Worm (Caenorhabditis elegans) whole organism, L4 larva: Measurements from ENCODE around the gene srbc-20.

ENCODE experiments used
- F10B5.3 ChIP-seq: sonication (generic microtip); optimal IDR thresholded peaks from 2 replicates; lab custom pipeline; 2016; ENCODE audit warnings: mild to moderate bottlenecking, missing genetic modification characterization, missing compliant biosample characterization
- F37D6.2 ChIP-seq: sonication (generic microtip); optimal IDR thresholded peaks from 2 replicates; lab custom pipeline; 2016; ENCODE audit warnings: mild to moderate bottlenecking, missing genetic modification characterization, missing compliant biosample characterization
- F44E2.7 ChIP-seq: fragments of 200-800 bp; sonication (Bioruptor generic); IDR thresholded peaks from 2 replicates; pipeline ENCODE4 v2.1.2; 2022; ENCODE audit warnings: missing genetic modification characterization, missing compliant biosample characterization
- F49E8.2 ChIP-seq: sonication (generic microtip); optimal IDR thresholded peaks from 2 replicates; lab custom pipeline; 2016; ENCODE audit warnings: missing compliant biosample characterization, mild to moderate bottlenecking, missing genetic modification characterization, borderline replicate concordance
- R02D3.7 ChIP-seq: fragments of 150-350 bp; sonication (generic microtip); optimal IDR thresholded peaks from 3 replicates; lab custom pipeline; 2014; ENCODE audit warnings: missing biosample characterization, missing genetic modification characterization
- Y48G9A.11 ChIP-seq: fragments of 200-800 bp; sonication (Bioruptor generic); IDR thresholded peaks from 2 replicates; pipeline ENCODE4 v1.3.6; 2022; ENCODE audit warnings: missing genetic modification reagents, missing genetic modification characterization, missing compliant biosample characterization
- Y5F2A.4 ChIP-seq: fragments of 200-800 bp; sonication (Bioruptor generic); optimal IDR thresholded peaks from 2 replicates; lab custom pipeline; 2018; ENCODE audit warnings: mild to moderate bottlenecking, missing genetic modification characterization, missing compliant biosample characterization
- aly-2 ChIP-seq: sonication (generic microtip); optimal IDR thresholded peaks from 2 replicates; lab custom pipeline; 2018; ENCODE audit warnings: missing biosample characterization, missing genetic modification characterization
- ama-1 ChIP-seq: fragments of 150-350 bp; optimal IDR thresholded peaks from 2 replicates; lab custom pipeline; 2014; ENCODE audit warnings: inconsistent platforms, mixed read lengths
- arid-1 ChIP-seq: fragments of 200-800 bp; sonication (Bioruptor generic); conservative IDR thresholded peaks from 2 replicates; pipeline ENCODE4 v1.3.6; 2022; ENCODE audit warnings: missing genetic modification reagents, missing genetic modification characterization, missing compliant biosample characterization
- ceh-32 ChIP-seq: sonication (generic microtip); optimal IDR thresholded peaks from 2 replicates; lab custom pipeline; 2016; ENCODE audit warnings: mild to moderate bottlenecking, missing genetic modification characterization, missing compliant biosample characterization; ENCODE audit not compliant: poor library complexity
- ces-1 ChIP-seq: fragments of 150-350 bp; sonication (generic microtip); optimal IDR thresholded peaks from 4 replicates; lab custom pipeline; 2014; ENCODE audit warnings: missing biosample characterization, missing genetic modification reagents, missing genetic modification characterization
- daf-19 ChIP-seq: fragments of 200-800 bp; sonication (Bioruptor generic); conservative IDR thresholded peaks from 2 replicates; pipeline ENCODE4 v1.3.6; 2022; ENCODE audit warnings: missing genetic modification characterization, missing compliant biosample characterization
- dmd-6 ChIP-seq: fragments of 200-800 bp; sonication (Bioruptor generic); IDR thresholded peaks from 2 replicates; pipeline ENCODE4 v1.3.6; 2022; ENCODE audit warnings: missing genetic modification reagents, missing genetic modification characterization, missing compliant biosample characterization
- egl-43 ChIP-seq: fragments of 200-800 bp; sonication (Bioruptor generic); IDR thresholded peaks from 2 replicates; pipeline ENCODE4 v1.3.6; 2022; ENCODE audit warnings: missing genetic modification reagents, missing genetic modification characterization, missing compliant biosample characterization
- fkh-10 ChIP-seq: fragments of 150-350 bp; optimal IDR thresholded peaks from 2 replicates; lab custom pipeline; 2014; ENCODE audit warnings: missing biosample characterization, missing genetic modification reagents, missing genetic modification characterization
- fos-1 ChIP-seq: fragments of 150-350 bp; optimal IDR thresholded peaks from 2 replicates; lab custom pipeline; 2014; ENCODE audit warnings: missing biosample characterization, missing genetic modification characterization
- gei-8 ChIP-seq: fragments of 200-800 bp; sonication (Bioruptor generic); optimal IDR thresholded peaks from 2 replicates; lab custom pipeline; 2018; ENCODE audit warnings: mild to moderate bottlenecking, missing genetic modification characterization, missing compliant biosample characterization
- hlh-11 ChIP-seq: fragments of 200-800 bp; sonication (Bioruptor generic); optimal IDR thresholded peaks from 2 replicates; lab custom pipeline; 2018; ENCODE audit warnings: mild to moderate bottlenecking, missing genetic modification characterization, missing compliant biosample characterization
- hlh-30 ChIP-seq: sonication (generic microtip); optimal IDR thresholded peaks from 2 replicates; lab custom pipeline; 2017; ENCODE audit warnings: antibody characterized with exemption, mild to moderate bottlenecking, missing genetic modification characterization, missing compliant biosample characterization; ENCODE audit not compliant: insufficient read depth
- jun-1 ChIP-seq: fragments of 150-350 bp; optimal IDR thresholded peaks from 2 replicates; lab custom pipeline; 2014; ENCODE audit warnings: missing biosample characterization, missing genetic modification reagents, missing genetic modification characterization
- lin-1 ChIP-seq: fragments of 200-800 bp; sonication (Bioruptor generic); IDR thresholded peaks from 2 replicates; pipeline ENCODE4 v1.3.6; 2022; ENCODE audit warnings: missing genetic modification reagents, missing genetic modification characterization, missing compliant biosample characterization
- lin-15B ChIP-seq: fragments of 150-350 bp; sonication (generic microtip); optimal IDR thresholded peaks from 3 replicates; lab custom pipeline; 2014; ENCODE audit warnings: missing biosample characterization, missing genetic modification characterization
- lin-29 ChIP-seq: fragments of 200-800 bp; sonication (Bioruptor generic); IDR thresholded peaks from 2 replicates; pipeline ENCODE4 v1.3.6; 2022; ENCODE audit warnings: missing genetic modification reagents, missing genetic modification characterization, missing compliant biosample characterization
- lin-39 ChIP-seq: fragments of 150-350 bp; optimal IDR thresholded peaks from 2 replicates; lab custom pipeline; 2014; ENCODE audit warnings: missing biosample characterization, missing genetic modification reagents, missing genetic modification characterization
- lir-3 ChIP-seq: sonication (generic microtip); optimal IDR thresholded peaks from 2 replicates; lab custom pipeline; 2016; ENCODE audit warnings: mild to moderate bottlenecking, missing genetic modification characterization, missing compliant biosample characterization
- lsy-2 ChIP-seq, 2 experiments: fragments of 150-350 bp in 1 of 2; sonication (generic microtip) in 1 of 2; optimal IDR thresholded peaks; 2 replicates each; lab custom pipeline; 2014 to 2017; ENCODE audit warnings: missing biosample characterization in 2 of 2, missing genetic modification characterization in 2 of 2
- madf-5 ChIP-seq, 2 experiments: fragments of 200-800 bp; sonication (Bioruptor generic); IDR thresholded peaks; 2 replicates each; pipeline ENCODE4 v1.3.6; 2022; ENCODE audit warnings: missing compliant biosample characterization in 2 of 2, missing genetic modification characterization in 2 of 2
- madf-9 ChIP-seq: fragments of 200-800 bp; sonication (Bioruptor generic); conservative IDR thresholded peaks from 2 replicates; pipeline ENCODE4 v1.3.6; 2022; ENCODE audit warnings: missing genetic modification reagents, missing genetic modification characterization, missing compliant biosample characterization
- mdt-29 ChIP-seq: fragments of 200-800 bp; sonication (Bioruptor generic); IDR thresholded peaks from 2 replicates; pipeline ENCODE4 v1.3.6; 2022; ENCODE audit warnings: missing genetic modification reagents, missing genetic modification characterization, missing compliant biosample characterization
- nhr-10 ChIP-seq: fragments of 150-350 bp; optimal IDR thresholded peaks from 2 replicates; lab custom pipeline; 2014; ENCODE audit warnings: missing biosample characterization, missing genetic modification characterization
- nhr-102 ChIP-seq: sonication (generic microtip); optimal IDR thresholded peaks from 2 replicates; lab custom pipeline; 2016; ENCODE audit warnings: mild to moderate bottlenecking, missing genetic modification characterization, moderate library complexity, missing compliant biosample characterization
- nhr-111 ChIP-seq: fragments of 200-800 bp; sonication (Bioruptor generic); optimal IDR thresholded peaks from 2 replicates; lab custom pipeline; 2018; ENCODE audit warnings: mild to moderate bottlenecking, missing genetic modification characterization, missing compliant biosample characterization
- nhr-237 ChIP-seq: sonication (generic microtip); optimal IDR thresholded peaks from 2 replicates; lab custom pipeline; 2017; ENCODE audit warnings: missing biosample characterization, missing genetic modification characterization
- nhr-42 ChIP-seq: fragments of 200-800 bp; sonication (Bioruptor generic); IDR thresholded peaks from 2 replicates; pipeline ENCODE4 v1.3.6; 2022; ENCODE audit warnings: missing genetic modification characterization, missing compliant biosample characterization
- nhr-6 ChIP-seq: fragments of 150-350 bp; optimal IDR thresholded peaks from 2 replicates; lab custom pipeline; 2014; ENCODE audit warnings: missing biosample characterization, missing genetic modification characterization
- nhr-77 ChIP-seq: fragments of 150-350 bp; optimal IDR thresholded peaks from 2 replicates; lab custom pipeline; 2014; ENCODE audit warnings: missing biosample characterization, missing genetic modification characterization
- pha-4 ChIP-seq, 2 experiments: fragments of 150-350 bp in 1 of 2; fragments of 200-800 bp in 1 of 2; sonication (Bioruptor generic) in 1 of 2; IDR thresholded peaks in 1 of 2; optimal IDR thresholded peaks in 1 of 2; 2 replicates each; pipeline versions ENCODE4 v1.3.6 to Lab custom; 2014 to 2022; ENCODE audit warnings: missing genetic modification characterization in 2 of 2, missing genetic modification reagents in 2 of 2, missing biosample characterization in 1 of 2, missing compliant biosample characterization in 1 of 2
- pqm-1 ChIP-seq: sonication (generic microtip); optimal IDR thresholded peaks from 2 replicates; lab custom pipeline; 2017; ENCODE audit warnings: missing biosample characterization, missing genetic modification characterization
- rbr-2 ChIP-seq: sonication (generic microtip); optimal IDR thresholded peaks from 2 replicates; lab custom pipeline; 2016; ENCODE audit warnings: missing genotype, missing genetic modification characterization, missing compliant biosample characterization
- sdz-12 ChIP-seq: fragments of 200-800 bp; sonication (Bioruptor generic); optimal IDR thresholded peaks from 2 replicates; lab custom pipeline; 2018; ENCODE audit warnings: mild to moderate bottlenecking, missing genetic modification characterization, missing compliant biosample characterization
- set-16 ChIP-seq: fragments of 200-800 bp; sonication (Bioruptor generic); IDR thresholded peaks from 2 replicates; pipeline ENCODE4 v1.3.6; 2022; ENCODE audit warnings: missing genetic modification reagents, missing genetic modification characterization, missing compliant biosample characterization
- skn-1 ChIP-seq: fragments of 150-350 bp; optimal IDR thresholded peaks from 2 replicates; lab custom pipeline; 2014; ENCODE audit warnings: missing biosample characterization, missing genetic modification characterization
- snpc-1.2 ChIP-seq: fragments of 200-800 bp; sonication (Bioruptor generic); IDR thresholded peaks from 2 replicates; pipeline ENCODE4 v1.3.6; 2022; ENCODE audit warnings: missing genetic modification reagents, missing genetic modification characterization, missing compliant biosample characterization
- tra-1 ChIP-seq: fragments of 200-800 bp; sonication (Bioruptor generic); IDR thresholded peaks from 2 replicates; pipeline ENCODE4 v1.3.6; 2022; ENCODE audit warnings: missing genetic modification reagents, missing genetic modification characterization, missing compliant biosample characterization
- zfp-2 ChIP-seq: sonication (generic microtip); optimal IDR thresholded peaks from 2 replicates; lab custom pipeline; 2016; ENCODE audit warnings: mild to moderate bottlenecking, missing genetic modification characterization, missing compliant biosample characterization

The srbc-20 gene

ce11 chrV:2126996-2127585 is 19.8 kb upstream of the srbc-20 start, which contains the start of gene ldp-1 (continued):
- TF ChIP-seq dmd-6 (GFP tag; lab: Robert Waterston, UW): peak; percentile 48
- TF ChIP-seq lin-39 (tag; lab: Kevin White, UChicago): no peak
- no peak for TF ChIP-seq zfp-2 (tag; lab: Kevin White, UChicago)
- no peak for TF ChIP-seq madf-5 (GFP tag; IDR thresholded peaks at IDR 0.05; lab: Robert Waterston, UW)
- TF ChIP-seq snpc-1.2 (GFP tag; lab: Robert Waterston, UW): no peak
- no peak for TF ChIP-seq jun-1 (tag; lab: Kevin White, UChicago)
- TF ChIP-seq F49E8.2 (tag; lab: Kevin White, UChicago): peak; percentile 25

- TF ChIP-seq set-16 (GFP tag; lab: Robert Waterston, UW) (peak; percentile 31; the same call in 1 of the 2 replicates), egl-43 (GFP tag; lab: Robert Waterston, UW) (peak; percentile 65; the same call in 1 of the 2 replicates), F49E8.2 (tag; lab: Kevin White, UChicago) (no peak)
These were observed 14.2 kb upstream of the srbc-20 start for ce11 chrV:2132675-2133074.

- no peak for TF ChIP-seq F44E2.7 (GFP tag; lab: Robert Waterston, UW)
- TF ChIP-seq rbr-2 (tag; lab: Kevin White, UChicago): peak; percentile 81
- no peak for TF ChIP-seq nhr-102 (tag; lab: Kevin White, UChicago)
- 0 out of 2 replicates have a peak, but pooled peaks have one; percentile 37 for TF ChIP-seq arid-1 (GFP tag; lab: Robert Waterston, UW)
- no peak for TF ChIP-seq nhr-237 (tag; lab: Kevin White, UChicago)
- peak; percentile 63 for TF ChIP-seq F37D6.2 (tag; lab: Kevin White, UChicago)
- no peak for TF ChIP-seq mdt-29 (GFP tag; lab: Robert Waterston, UW)
- no peak for TF ChIP-seq pha-4 (GFP tag; IDR thresholded peaks at IDR 0.05; lab: Robert Waterston, UW)
- TF ChIP-seq pha-4 (tag; optimal IDR thresholded peaks at IDR 0.05; lab: Kevin White, UChicago): no peak
- TF ChIP-seq nhr-77 (tag; lab: Kevin White, UChicago): peak; percentile 1
- TF ChIP-seq daf-19: no peak
- TF ChIP-seq zfp-2 (tag; lab: Kevin White, UChicago): no peak
- no peak for TF ChIP-seq nhr-42
- peak; percentile 74 for TF ChIP-seq fkh-10 (GFP tag; lab: Kevin White, UChicago)
- TF ChIP-seq fos-1: no peak
- TF ChIP-seq Y48G9A.11 (GFP tag; lab: Robert Waterston, UW): no peak
- no peak for TF ChIP-seq nhr-6 (tag; lab: Kevin White, UChicago)
- no peak for TF ChIP-seq R02D3.7 (tag; lab: Kevin White, UChicago)
- peak; percentile 96 for TF ChIP-seq hlh-30 (tag; lab: Kevin White, UChicago)
- peak; percentile 2 for TF ChIP-seq ces-1
- TF ChIP-seq lsy-2 (tag; optimal IDR thresholded peaks at IDR 0.05; lab: Kevin White, UChicago): peak in 1 of 2 experiments; percentile 74
- TF ChIP-seq aly-2: no peak
- no peak for TF ChIP-seq sdz-12 (GFP tag; lab: Kevin White, UChicago)
- TF ChIP-seq ceh-32 (tag; lab: Kevin White, UChicago): no peak
- TF ChIP-seq ama-1 (lab: Kevin White, UChicago): no peak
- no peak for TF ChIP-seq Y5F2A.4
- TF ChIP-seq hlh-11: peak; percentile 83
- TF ChIP-seq lin-29: no peak
- no peak for TF ChIP-seq pqm-1
- TF ChIP-seq lin-15B (tag; lab: Kevin White, UChicago): no peak
- no peak for TF ChIP-seq F10B5.3
- TF ChIP-seq tra-1: 0 out of 2 replicates have a peak, but pooled peaks have one; percentile 32
- no peak for TF ChIP-seq nhr-10 (tag; lab: Kevin White, UChicago)
- TF ChIP-seq nhr-111: no peak
- no peak for TF ChIP-seq lin-1 (GFP tag; lab: Robert Waterston, UW)
- TF ChIP-seq lir-3 (tag; lab: Kevin White, UChicago): no peak
- no peak for TF ChIP-seq madf-9 (GFP tag; lab: Robert Waterston, UW)
- no peak for TF ChIP-seq gei-8 (GFP tag; lab: Kevin White, UChicago)
- TF ChIP-seq skn-1 (tag; lab: Kevin White, UChicago): no peak
These were observed 13.4 kb upstream of the srbc-20 start for ce11 chrV:2133512-2133911.
